Fruit fly (Drosophila melanogaster): Measurements from ENCODE around the gene CG31465.

The CG31465 gene

dm6 chr3R:21862137-21862850, 18.3 kb upstream of the CG31465 start (continued):
- TF ChIP-seq CG12391 (tag; optimal IDR thresholded peaks at IDR 0.05) (peak; percentile 91), gro (GFP tag; optimal IDR thresholded peaks at IDR 0.05) (no peak), CG18011 (GFP tag; optimal IDR thresholded peaks at IDR 0.05) (no peak), CG17186 (GFP tag; optimal IDR thresholded peaks at IDR 0.05) (peak; percentile 21), CG32767 (GFP tag; IDR thresholded peaks at IDR 0.05) (peak; percentile 65), CG4282 (GFP tag; optimal IDR thresholded peaks at IDR 0.05) (no peak), gcm (GFP tag; optimal IDR thresholded peaks at IDR 0.05) (peak; percentile 96), kay (GFP tag; optimal IDR thresholded peaks at IDR 0.05) (peak; percentile 41), CG18599 (GFP tag; optimal IDR thresholded peaks at IDR 0.05) (peak; percentile 3), insv (GFP tag; optimal IDR thresholded peaks at IDR 0.05) (peak in 1 of 2 experiments; percentile 2), Oli (tag; optimal IDR thresholded peaks at IDR 0.05) (peak; percentile 88), trem (tag; optimal IDR thresholded peaks at IDR 0.05) (peak; percentile 71), slp2 (GFP tag; optimal IDR thresholded peaks at IDR 0.05) (peak; percentile 0), Asciz (GFP tag; optimal IDR thresholded peaks at IDR 0.05) (peak; percentile 84), CG11696 (GFP tag; IDR thresholded peaks at IDR 0.05) (0 out of 2 replicates have a peak, but pooled peaks have one; percentile 19), Ets65A (GFP tag) (peak; percentile 86), CG1024 (GFP tag; IDR thresholded peaks at IDR 0.05) (no peak), CG2120 (GFP tag; optimal IDR thresholded peaks at IDR 0.05) (no peak), CG7963 (GFP tag; IDR thresholded peaks at IDR 0.05; ENCODE audit: partially characterized antibody) (no peak), BEAF-32 (GFP tag; optimal IDR thresholded peaks at IDR 0.05) (no peak), CG3995 (GFP tag; optimal IDR thresholded peaks at IDR 0.05) (no peak), CG13424 (tag; optimal IDR thresholded peaks at IDR 0.05) (peak; percentile 87), CG4730 (GFP tag; IDR thresholded peaks at IDR 0.05) (peak; percentile 50; the same call in 1 of the 2 replicates), exex (tag; optimal IDR thresholded peaks at IDR 0.05) (no peak), ERR (GFP tag; optimal IDR thresholded peaks at IDR 0.05) (no peak), CG14860 (GFP tag; IDR thresholded peaks at IDR 0.05; ENCODE audit: partially characterized antibody) (no peak), Taf1 (GFP tag; IDR thresholded peaks at IDR 0.05) (no peak), hb (GFP tag; IDR thresholded peaks at IDR 0.05; ENCODE audit: partially characterized antibody) (no peak), CG18764 (GFP tag; optimal IDR thresholded peaks at IDR 0.05) (peak; percentile 42), seq (GFP tag; IDR thresholded peaks at IDR 0.05) (peak; percentile 46; the same call in 1 of the 2 replicates), hkb (optimal IDR thresholded peaks at IDR 0.05) (no peak), hkb (GFP tag; IDR thresholded peaks at IDR 0.05) (peak; percentile 86), Hey (tag; optimal IDR thresholded peaks at IDR 0.05) (no peak), peb (GFP tag; IDR thresholded peaks at IDR 0.05) (peak; percentile 67), Sry-δ (GFP tag; optimal IDR thresholded peaks at IDR 0.05) (no peak), dm (GFP tag; optimal IDR thresholded peaks at IDR 0.05) (no peak), B-H1 (GFP tag; IDR thresholded peaks at IDR 0.05) (no peak), CG11695 (GFP tag; IDR thresholded peaks at IDR 0.05) (peak; percentile 62; the same call in 2 of the 3 replicates), Mad (GFP tag; optimal IDR thresholded peaks at IDR 0.05) (peak; percentile 31), Dip3 (GFP tag; optimal IDR thresholded peaks at IDR 0.05) (no peak), maf-S (GFP tag; optimal IDR thresholded peaks at IDR 0.05) (peak; percentile 42), crp (GFP tag; optimal IDR thresholded peaks at IDR 0.05) (peak in 1 of 2 experiments; percentile 19), dimm (GFP tag; IDR thresholded peaks at IDR 0.05) (peak; percentile 74), CG7745 (tag; optimal IDR thresholded peaks at IDR 0.05) (no peak), CG3407 (GFP tag; optimal IDR thresholded peaks at IDR 0.05) (peak; percentile 88), vvl (GFP tag; IDR thresholded peaks at IDR 0.05) (peak; percentile 90), CG17359 (tag; optimal IDR thresholded peaks at IDR 0.05) (peak; percentile 81), odd (GFP tag; optimal IDR thresholded peaks at IDR 0.05) (peak; percentile 68), CHES-1-like (GFP tag; optimal IDR thresholded peaks at IDR 0.05) (peak; percentile 13)
